Worm (Caenorhabditis elegans) whole organism, L1 larva: ENCODE results near the gene B0507.5.

Experiments
- C16A3.4 ChIP-seq: fragments of 150-350 bp; optimal IDR thresholded peaks from 2 replicates; lab custom pipeline; 2014; ENCODE audit warnings: missing biosample characterization, missing genetic modification characterization
- F16B12.6 ChIP-seq: fragments of 150-350 bp; optimal IDR thresholded peaks from 2 replicates; lab custom pipeline; 2014; ENCODE audit warnings: missing biosample characterization, missing genetic modification characterization
- Y116A8C.19 ChIP-seq: sonication (generic microtip); optimal IDR thresholded peaks from 2 replicates; lab custom pipeline; 2016; ENCODE audit warnings: missing compliant biosample characterization, missing genetic modification characterization, borderline replicate concordance
- aha-1 ChIP-seq: fragments of 150-350 bp; optimal IDR thresholded peaks from 2 replicates; lab custom pipeline; 2014; ENCODE audit warnings: missing biosample characterization, missing genetic modification characterization
- alr-1 ChIP-seq: fragments of 200-800 bp; sonication (Bioruptor generic); optimal IDR thresholded peaks from 2 replicates; lab custom pipeline; 2018; ENCODE audit warnings: borderline replicate concordance, mild to moderate bottlenecking, missing genetic modification characterization, missing compliant biosample characterization
- ama-1 ChIP-seq: fragments of 150-350 bp; optimal IDR thresholded peaks from 2 replicates; lab custom pipeline; 2014
- ceh-88 ChIP-seq: fragments of 200-800 bp; sonication (Bioruptor generic); IDR thresholded peaks from 2 replicates; pipeline ENCODE4 v1.3.6; 2022; ENCODE audit warnings: missing genetic modification characterization, missing compliant biosample characterization
- efl-1 ChIP-seq, 4 experiments: fragments of 150-350 bp; optimal IDR thresholded peaks in 3 of 4; peaks in 1 of 4; 1 replicate in 1 of 4; 2 replicates in 3 of 4; lab custom pipeline; 2014; ENCODE audit warnings: missing biosample characterization in 2 of 4, missing genetic modification characterization in 2 of 4, missing genetic modification reagents in 2 of 4
- elt-2 ChIP-seq: sonication (generic microtip); optimal IDR thresholded peaks from 2 replicates; lab custom pipeline; 2016; ENCODE audit warnings: missing genetic modification characterization, mild to moderate bottlenecking, inconsistent platforms, missing compliant biosample characterization, missing genetic modification reagents
- ets-5 ChIP-seq: fragments of 200-800 bp; sonication (Bioruptor generic); IDR thresholded peaks from 2 replicates; pipeline ENCODE4 v1.3.6; 2022; ENCODE audit warnings: missing genetic modification characterization, missing compliant biosample characterization
- fkh-8 ChIP-seq: sonication (generic microtip); optimal IDR thresholded peaks from 2 replicates; lab custom pipeline; 2016; ENCODE audit warnings: mild to moderate bottlenecking, missing genetic modification characterization, missing compliant biosample characterization
- hlh-17 ChIP-seq: fragments of 200-800 bp; sonication (Bioruptor generic); optimal IDR thresholded peaks from 2 replicates; lab custom pipeline; 2018; ENCODE audit warnings: missing genetic modification characterization, mild to moderate bottlenecking, missing compliant biosample characterization, moderate library complexity, borderline replicate concordance
- hlh-4 ChIP-seq: sonication (generic microtip); optimal IDR thresholded peaks from 2 replicates; lab custom pipeline; 2016; ENCODE audit warnings: mild to moderate bottlenecking, missing genetic modification characterization, missing compliant biosample characterization
- hpl-2 ChIP-seq: fragments of 150-350 bp; optimal IDR thresholded peaks from 2 replicates; lab custom pipeline; 2014; ENCODE audit warnings: missing biosample characterization, missing genetic modification reagents, missing genetic modification characterization
- jun-1 ChIP-seq: fragments of 150-350 bp; optimal IDR thresholded peaks from 2 replicates; lab custom pipeline; 2014; ENCODE audit warnings: missing biosample characterization, missing genetic modification reagents, missing genetic modification characterization
- mef-2 ChIP-seq: fragments of 150-350 bp; optimal IDR thresholded peaks from 2 replicates; lab custom pipeline; 2014; ENCODE audit warnings: missing biosample characterization, missing genetic modification characterization
- nhr-19 ChIP-seq: fragments of 200-800 bp; sonication (Bioruptor generic); conservative IDR thresholded peaks from 2 replicates; pipeline ENCODE4 v1.3.6; 2022; ENCODE audit warnings: missing genetic modification characterization, missing compliant biosample characterization
- nhr-28 ChIP-seq: fragments of 150-350 bp; optimal IDR thresholded peaks from 2 replicates; lab custom pipeline; 2014; ENCODE audit warnings: missing biosample characterization, missing genetic modification characterization
- nhr-76 ChIP-seq: sonication (generic microtip); optimal IDR thresholded peaks from 2 replicates; lab custom pipeline; 2017; ENCODE audit warnings: missing biosample characterization, missing genetic modification characterization
- nhr-77 ChIP-seq: fragments of 150-350 bp; optimal IDR thresholded peaks from 2 replicates; lab custom pipeline; 2014; ENCODE audit warnings: missing biosample characterization, missing genetic modification characterization
- nhr-85 ChIP-seq: sonication (generic microtip); peaks from one replicate; lab custom pipeline; 2016; ENCODE audit warnings: missing genetic modification characterization, inconsistent platforms, missing compliant biosample characterization
- pax-3 ChIP-seq: fragments of 200-800 bp; sonication (Bioruptor generic); optimal IDR thresholded peaks from 2 replicates; lab custom pipeline; 2018; ENCODE audit warnings: mild to moderate bottlenecking, missing genetic modification characterization, moderate library complexity, missing compliant biosample characterization
- pqm-1 ChIP-seq: sonication (generic microtip); optimal IDR thresholded peaks from 3 replicates; lab custom pipeline; 2017; ENCODE audit warnings: missing biosample characterization, missing genetic modification characterization
- rnt-1 ChIP-seq: sonication (generic microtip); optimal IDR thresholded peaks from 2 replicates; lab custom pipeline; 2016; ENCODE audit warnings: mild to moderate bottlenecking, missing genetic modification characterization, moderate library complexity, missing compliant biosample characterization
- snpc-4 ChIP-seq: fragments of 150-350 bp; optimal IDR thresholded peaks from 2 replicates; lab custom pipeline; 2014; ENCODE audit warnings: missing biosample characterization, missing genetic modification characterization
- sup-37 ChIP-seq: fragments of 200-800 bp; sonication (Bioruptor generic); optimal IDR thresholded peaks from 2 replicates; lab custom pipeline; 2018; ENCODE audit warnings: mild to moderate bottlenecking, missing genetic modification characterization, missing compliant biosample characterization
- zag-1 ChIP-seq: fragments of 150-350 bp; optimal IDR thresholded peaks from 2 replicates; lab custom pipeline; 2014; ENCODE audit warnings: missing biosample characterization, missing genetic modification characterization
- ztf-4 ChIP-seq: fragments of 150-350 bp; optimal IDR thresholded peaks from 2 replicates; lab custom pipeline; 2014; ENCODE audit warnings: missing biosample characterization, missing genetic modification characterization

The B0507.5 gene

DNA sequence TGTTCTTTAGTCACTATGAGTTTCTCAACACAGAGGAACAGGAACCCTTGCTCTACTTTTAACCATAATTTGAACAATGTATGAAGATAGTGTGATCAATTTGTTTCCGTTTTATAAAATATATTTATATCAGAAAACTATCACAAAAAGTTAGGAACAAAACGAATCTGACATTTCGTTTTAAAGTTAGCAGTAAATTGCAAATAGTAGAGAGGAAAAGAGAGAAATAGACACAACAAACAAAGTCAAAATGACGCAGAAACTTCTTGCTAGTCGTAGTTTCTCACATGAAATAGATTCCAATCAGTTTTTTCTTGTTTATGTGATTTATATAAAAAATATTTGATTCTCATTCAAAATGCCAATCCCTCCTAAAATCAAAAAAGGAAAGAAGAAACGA is 24.4 kb upstream of the B0507.5 start, which contains the start of gene ZC196.5:
Gene ZC196.5 (plus strand): TSS at position 301 of the 400 bp plus-strand sequence.
- TF ChIP-seq elt-2 (no peak), nhr-76 (tag; lab: Kevin White, UChicago) (no peak), aha-1 (no peak), ztf-4 (tag; lab: Kevin White, UChicago) (no peak), jun-1 (no peak), ama-1 (lab: Kevin White, UChicago) (no peak)
- TF ChIP-seq, all 84 proteins: peak for 0

DNA sequence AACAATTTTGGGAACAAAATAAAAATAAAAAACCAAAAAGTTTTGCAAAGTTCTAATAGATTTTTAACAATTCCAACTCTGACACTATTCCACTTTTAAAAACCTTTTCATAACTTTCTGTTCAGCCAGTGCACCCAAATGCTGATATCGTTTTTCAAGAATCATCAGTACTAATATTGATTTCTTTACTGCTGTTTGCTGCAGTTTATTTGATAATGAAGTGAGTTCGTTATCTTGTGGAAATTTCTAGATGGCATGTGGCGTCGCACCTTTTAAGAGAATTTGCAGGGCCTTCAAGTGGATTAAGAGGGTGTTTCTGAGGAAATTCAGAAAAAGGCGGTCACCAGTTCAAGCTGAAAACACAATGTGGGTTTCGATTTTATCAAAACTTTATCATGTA is 22.5 kb upstream of the B0507.5 start:
- TF ChIP-seq hlh-4 (no peak), sup-37 (no peak), fkh-8 (no peak), elt-2 (peak; percentile 21), nhr-77 (tag; lab: Kevin White, UChicago) (no peak), mef-2 (tag; lab: Kevin White, UChicago) (no peak), C16A3.4 (tag; lab: Kevin White, UChicago) (no peak)

DNA sequence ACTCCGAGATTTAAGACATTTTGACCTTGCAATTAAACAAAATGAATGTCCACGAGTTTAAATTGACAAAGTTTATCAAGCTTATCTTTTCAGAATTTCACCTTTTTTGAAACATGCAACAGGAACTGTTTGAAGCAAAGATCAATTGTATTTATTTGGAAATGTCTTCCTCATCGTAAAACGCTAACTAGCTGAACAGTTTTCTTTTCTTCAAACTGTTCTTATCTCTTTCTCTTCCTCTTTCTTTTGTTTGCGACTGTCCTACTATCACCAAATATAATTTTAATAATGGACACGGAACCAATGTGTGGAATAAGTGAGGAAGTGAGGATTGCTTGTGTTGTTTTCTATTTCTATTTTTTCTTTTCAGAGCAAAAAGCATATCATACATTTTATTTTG is 20.6 kb upstream of the B0507.5 start, which contains the start of gene ZC196.4:
Gene ZC196.4 (plus strand): TSS at position 173 of the 400 bp plus-strand sequence.
- no peak for TF ChIP-seq pax-3 (tag; lab: Kevin White, UChicago)
- peak; percentile 36 for TF ChIP-seq elt-2

DNA sequence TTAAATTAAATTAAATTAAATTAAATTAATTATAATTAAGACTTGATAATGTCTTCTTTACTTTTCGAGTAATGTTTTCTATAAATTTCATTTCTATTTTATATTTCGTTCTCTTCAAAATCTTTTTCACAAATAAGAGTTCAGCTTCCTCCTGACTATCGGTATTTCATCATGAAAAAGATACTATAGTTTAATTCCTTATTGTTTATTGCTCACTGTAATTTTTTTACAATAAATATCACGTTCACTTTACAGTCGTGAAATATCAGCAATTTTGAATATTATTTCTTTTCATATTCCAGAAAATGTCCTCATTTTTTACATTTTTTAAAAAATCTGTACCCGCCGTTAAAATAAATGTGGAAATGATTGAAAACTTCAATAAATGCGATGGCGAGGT is 17.1 kb upstream of the B0507.5 start, which contains the start of gene ZC196.3:
Gene ZC196.3 (plus strand): TSS at position 301 of the 400 bp plus-strand sequence.
- TF ChIP-seq nhr-19 (GFP tag; lab: Robert Waterston, UW): no peak
- no peak for TF ChIP-seq hlh-4
- no peak for TF ChIP-seq ets-5 (GFP tag; lab: Robert Waterston, UW)
- TF ChIP-seq, all 84 proteins: peak for 0

DNA sequence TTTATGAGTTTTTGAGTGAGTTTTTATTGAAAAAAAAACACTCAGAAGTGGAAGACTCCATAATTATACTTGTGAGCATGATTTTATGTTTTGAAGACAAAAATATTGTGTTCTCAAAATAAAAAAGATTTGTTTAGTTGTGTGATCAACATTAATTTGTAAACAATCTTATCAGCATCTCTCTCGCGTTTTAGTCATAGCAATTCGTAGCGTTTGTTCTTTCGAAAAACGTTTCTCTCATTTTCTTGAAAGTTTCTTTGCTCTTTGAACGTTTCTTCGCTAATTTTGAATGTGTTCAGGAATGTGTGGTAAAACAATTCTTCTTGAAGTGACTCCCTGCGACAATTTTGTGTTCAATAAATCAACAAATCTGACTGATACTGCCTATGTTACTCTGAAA is 14.4 kb upstream of the B0507.5 start, which contains the start of gene ZC196.2:
Gene ZC196.2 (plus strand): TSS at position 301 of the 400 bp plus-strand sequence.
- no peak for TF ChIP-seq zag-1 (tag; lab: Kevin White, UChicago)

DNA sequence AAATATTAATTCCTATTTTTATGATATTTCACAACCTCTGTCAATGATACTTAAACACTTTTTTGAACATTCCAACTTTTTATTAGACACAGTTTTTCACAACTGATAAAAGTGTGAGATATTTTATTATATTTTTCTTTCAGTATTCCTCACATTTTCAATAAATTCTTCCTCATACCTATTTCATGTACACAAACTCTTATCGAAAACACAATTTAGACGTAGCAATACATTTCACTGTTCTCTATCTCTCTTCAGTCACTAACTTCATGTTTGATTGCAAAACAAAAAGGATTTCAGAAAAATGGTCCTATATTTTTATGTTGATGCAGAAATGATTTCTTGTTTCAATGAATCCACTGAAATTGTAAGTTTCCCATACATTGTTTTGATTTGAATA is 7.6 kb upstream of the B0507.5 start, which contains the start of gene B0507.6:
Gene B0507.6 (plus strand): TSS at position 301 of the 400 bp plus-strand sequence.
- no peak for TF ChIP-seq Y116A8C.19
- no peak for TF ChIP-seq F16B12.6
- TF ChIP-seq hpl-2 (GFP tag; lab: Kevin White, UChicago): no peak
- no peak for TF ChIP-seq rnt-1 (tag; lab: Kevin White, UChicago)
- no peak for TF ChIP-seq nhr-28 (tag; lab: Kevin White, UChicago)
- TF ChIP-seq alr-1: no peak
- no peak for TF ChIP-seq pqm-1 (tag; lab: Kevin White, UChicago)
- no peak for TF ChIP-seq snpc-4 (tag; lab: Kevin White, UChicago)

DNA sequence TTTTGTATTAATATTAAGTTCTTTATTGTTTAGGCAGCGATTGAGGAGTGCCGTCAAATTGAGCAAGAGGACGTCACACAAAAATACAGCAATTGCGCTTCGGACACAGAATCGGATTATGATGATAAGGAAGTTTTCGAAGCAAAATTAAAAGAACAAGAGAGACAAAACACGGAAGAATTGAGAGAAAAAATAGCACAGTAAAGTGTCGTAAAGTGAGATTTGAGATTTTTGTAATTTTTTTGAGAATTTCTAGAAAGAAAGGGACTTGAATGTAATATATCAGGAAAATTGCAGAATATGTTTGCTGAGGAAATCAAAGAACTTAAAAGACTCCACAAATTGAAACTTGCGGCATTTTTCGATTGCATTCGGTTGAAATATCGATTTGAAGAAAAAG is 1.2 kb downstream of the B0507.5 start, which contains the start of gene B0507.4:
Gene B0507.4 (plus strand): TSS at position 301 of the 400 bp plus-strand sequence.
- no peak for TF ChIP-seq nhr-85 (tag; lab: Kevin White, UChicago)
- no peak for TF ChIP-seq C16A3.4 (tag; lab: Kevin White, UChicago)
- no peak for TF ChIP-seq nhr-28 (tag; lab: Kevin White, UChicago)
- TF ChIP-seq ceh-88 (GFP tag; lab: Robert Waterston, UW): no peak

DNA sequence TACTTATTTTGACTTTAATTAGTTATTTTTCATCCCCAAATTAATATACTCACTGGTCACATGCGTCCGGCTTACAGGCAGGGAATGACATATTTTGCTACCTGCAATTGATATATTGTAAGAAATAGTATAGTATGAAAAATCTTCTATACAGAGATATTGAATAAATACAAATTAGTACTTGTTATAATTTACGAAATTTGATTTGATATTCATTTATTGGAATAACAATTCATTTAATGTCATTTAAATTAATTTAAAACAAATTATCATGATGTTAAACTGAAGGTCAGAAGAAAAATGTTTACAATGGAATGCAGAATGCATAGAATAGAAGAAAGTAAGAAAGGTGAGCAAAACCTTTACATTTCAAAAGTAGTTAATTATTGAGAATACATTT is 5.1 kb downstream of the B0507.5 start, which contains the start of gene B0507.7:
Gene B0507.7 (minus strand): TSS at position 101 of the 400 bp plus-strand sequence.
- no peak for TF ChIP-seq hlh-17 (GFP tag; lab: Kevin White, UChicago)
- TF ChIP-seq efl-1 (optimal IDR thresholded peaks at IDR 0.05; lab: Kevin White, UChicago): peak in 1 of 2 experiments; percentile 39
- TF ChIP-seq efl-1 (GFP tag; optimal IDR thresholded peaks at IDR 0.05 in 1 of 2; lab: Kevin White, UChicago): no peak
